Worm (Caenorhabditis elegans) whole organism, L3 larva: Measurements from ENCODE around the gene C28H8.3.

Experiments
- egl-27 ChIP-seq: sonication (generic microtip); optimal IDR thresholded peaks from 4 replicates; lab custom pipeline; 2017; ENCODE audit warnings: missing biosample characterization, missing genetic modification reagents, missing genetic modification characterization
- nhr-11 ChIP-seq: fragments of 150-350 bp; optimal IDR thresholded peaks from 2 replicates; lab custom pipeline; 2014; ENCODE audit warnings: missing biosample characterization, missing genetic modification characterization
- nhr-12 ChIP-seq: fragments of 150-350 bp; optimal IDR thresholded peaks from 2 replicates; lab custom pipeline; 2014; ENCODE audit warnings: missing biosample characterization, missing genetic modification characterization
- skn-1 ChIP-seq: fragments of 150-350 bp; optimal IDR thresholded peaks from 2 replicates; lab custom pipeline; 2014; ENCODE audit warnings: missing biosample characterization, missing genetic modification characterization
- tbx-2 ChIP-seq: sonication (generic microtip); optimal IDR thresholded peaks from 2 replicates; lab custom pipeline; 2016; ENCODE audit warnings: mild to moderate bottlenecking, missing genetic modification characterization, missing compliant biosample characterization
- unc-62 ChIP-seq: fragments of 150-350 bp; sonication (generic microtip); optimal IDR thresholded peaks from 4 replicates; lab custom pipeline; 2014; ENCODE audit warnings: missing biosample characterization, missing genetic modification reagents, missing genetic modification characterization

DNA sequence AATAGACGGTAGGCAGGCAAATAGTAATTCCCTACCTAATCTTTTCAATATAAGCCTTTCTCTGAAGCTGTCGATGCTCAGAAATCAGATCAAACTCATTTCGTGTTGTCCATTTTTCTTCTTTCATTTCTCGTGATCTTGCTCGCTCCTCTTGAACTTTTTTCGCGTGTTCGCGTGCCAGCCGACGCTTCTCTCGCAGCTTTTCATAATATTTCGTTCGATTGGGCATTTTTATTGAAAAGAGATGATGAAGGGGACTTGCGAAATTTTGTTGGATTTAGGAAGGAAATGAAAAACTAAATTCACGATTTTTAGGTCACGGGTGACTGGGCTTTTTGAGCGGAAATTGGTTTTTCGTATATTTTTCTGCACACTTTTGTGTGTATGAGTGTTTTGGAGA, 28.5 kb downstream of the C28H8.3 start, which contains the start of gene EGAP1.1:
- no peak for TF ChIP-seq unc-62 (GFP tag; lab: Kevin White, UChicago)
- no peak for TF ChIP-seq nhr-12
- no peak for TF ChIP-seq nhr-11 (tag; lab: Kevin White, UChicago)
- TF ChIP-seq tbx-2: no peak
- TF ChIP-seq skn-1 (tag; lab: Kevin White, UChicago): no peak
- no peak for TF ChIP-seq egl-27 (tag; lab: Kevin White, UChicago)
